Worm (Caenorhabditis elegans) whole organism, L2 larva: ENCODE measurements around the gene pigt-1.
A peak's percentile ranks its signal among the peaks of the same experiment; 100 is the strongest.

ENCODE experiments used
- C34F6.9 ChIP-seq: fragments of 150-350 bp; optimal IDR thresholded peaks from 2 replicates; lab custom pipeline; 2014; ENCODE audit warnings: missing biosample characterization, missing genetic modification characterization
- F13H6.1 ChIP-seq: sonication (generic microtip); optimal IDR thresholded peaks from 2 replicates; lab custom pipeline; 2016; ENCODE audit warnings: missing genetic modification characterization, missing compliant biosample characterization
- Y55F3AM.14 ChIP-seq: fragments of 200-800 bp; sonication (Bioruptor generic); optimal IDR thresholded peaks from 2 replicates; lab custom pipeline; 2018; ENCODE audit warnings: mild to moderate bottlenecking, missing genetic modification characterization, missing compliant biosample characterization
- ZK546.5 ChIP-seq: sonication (generic microtip); optimal IDR thresholded peaks from 2 replicates; lab custom pipeline; 2017; ENCODE audit warnings: missing biosample characterization, missing genetic modification characterization
- alr-1 ChIP-seq: fragments of 150-350 bp; optimal IDR thresholded peaks from 2 replicates; lab custom pipeline; 2014; ENCODE audit warnings: missing biosample characterization, missing genetic modification characterization
- aly-2 ChIP-seq: fragments of 150-350 bp; optimal IDR thresholded peaks from 2 replicates; lab custom pipeline; 2014; ENCODE audit warnings: missing biosample characterization, missing genetic modification characterization
- blmp-1 ChIP-seq: sonication (generic microtip); optimal IDR thresholded peaks from 2 replicates; lab custom pipeline; 2017; ENCODE audit warnings: missing genetic modification characterization, mild to moderate bottlenecking, missing compliant biosample characterization, antibody characterized with exemption, moderate library complexity; ENCODE audit not compliant: insufficient read depth
- ceh-16 ChIP-seq: fragments of 150-350 bp; optimal IDR thresholded peaks from 2 replicates; lab custom pipeline; 2014; ENCODE audit warnings: missing biosample characterization, missing genetic modification characterization
- ceh-82 ChIP-seq: fragments of 150-350 bp; optimal IDR thresholded peaks from 2 replicates; lab custom pipeline; 2014; ENCODE audit warnings: missing biosample characterization, missing genetic modification characterization
- crh-2 ChIP-seq: sonication (generic microtip); optimal IDR thresholded peaks from 2 replicates; lab custom pipeline; 2017; ENCODE audit warnings: missing biosample characterization, missing genetic modification characterization
- dmd-4 ChIP-seq: sonication (generic microtip); optimal IDR thresholded peaks from 2 replicates; lab custom pipeline; 2017; ENCODE audit warnings: missing biosample characterization, missing genetic modification characterization
- egl-27 ChIP-seq: sonication (generic microtip); optimal IDR thresholded peaks from 3 replicates; lab custom pipeline; 2017; ENCODE audit warnings: missing biosample characterization, missing genetic modification reagents, missing genetic modification characterization
- fos-1 ChIP-seq: fragments of 150-350 bp; optimal IDR thresholded peaks from 2 replicates; lab custom pipeline; 2014; ENCODE audit warnings: missing biosample characterization, missing genetic modification characterization
- gmeb-1 ChIP-seq: fragments of 150-350 bp; optimal IDR thresholded peaks from 2 replicates; lab custom pipeline; 2014; ENCODE audit warnings: missing biosample characterization, missing genetic modification characterization
- lin-13 ChIP-seq: fragments of 150-350 bp; optimal IDR thresholded peaks from 2 replicates; lab custom pipeline; 2014; ENCODE audit warnings: missing biosample characterization, missing genetic modification reagents, missing genetic modification characterization
- lsy-2 ChIP-seq, 2 experiments: fragments of 150-350 bp in 1 of 2; sonication (generic microtip) in 1 of 2; optimal IDR thresholded peaks; 2 replicates each; lab custom pipeline; 2014 to 2017; ENCODE audit warnings: missing biosample characterization in 2 of 2, missing genetic modification characterization in 2 of 2
- mab-5 ChIP-seq: fragments of 150-350 bp; optimal IDR thresholded peaks from 2 replicates; lab custom pipeline; 2014; ENCODE audit warnings: missing biosample characterization, missing genetic modification characterization
- mdl-1 ChIP-seq, 2 experiments: fragments of 150-350 bp in 1 of 2; sonication (generic microtip) in 1 of 2; optimal IDR thresholded peaks; 2 replicates each; lab custom pipeline; 2017; ENCODE audit warnings: missing biosample characterization in 2 of 2, missing genetic modification characterization in 2 of 2
- nhr-10 ChIP-seq: sonication (generic microtip); optimal IDR thresholded peaks from 2 replicates; lab custom pipeline; 2017; ENCODE audit warnings: missing biosample characterization, missing genetic modification characterization
- nhr-12 ChIP-seq: fragments of 150-350 bp; optimal IDR thresholded peaks from 2 replicates; lab custom pipeline; 2014; ENCODE audit warnings: missing biosample characterization, missing genetic modification characterization
- nhr-129 ChIP-seq: fragments of 150-350 bp; optimal IDR thresholded peaks from 2 replicates; lab custom pipeline; 2014; ENCODE audit warnings: missing biosample characterization, missing genetic modification characterization
- nhr-21 ChIP-seq: fragments of 150-350 bp; optimal IDR thresholded peaks from 2 replicates; lab custom pipeline; 2014; ENCODE audit warnings: missing biosample characterization, missing genetic modification characterization
- nhr-23 ChIP-seq: fragments of 150-350 bp; optimal IDR thresholded peaks from 2 replicates; lab custom pipeline; 2014; ENCODE audit warnings: missing biosample characterization, missing genetic modification reagents, missing genetic modification characterization
- nhr-237 ChIP-seq: fragments of 150-350 bp; optimal IDR thresholded peaks from 2 replicates; lab custom pipeline; 2014; ENCODE audit warnings: missing biosample characterization, missing genetic modification characterization
- nhr-25 ChIP-seq: fragments of 150-350 bp; sonication (generic microtip); optimal IDR thresholded peaks from 3 replicates; lab custom pipeline; 2014; ENCODE audit warnings: missing biosample characterization, missing genetic modification characterization
- nhr-6 ChIP-seq: fragments of 150-350 bp; optimal IDR thresholded peaks from 2 replicates; lab custom pipeline; 2014; ENCODE audit warnings: missing biosample characterization, missing genetic modification characterization
- peb-1 ChIP-seq: fragments of 150-350 bp; optimal IDR thresholded peaks from 2 replicates; lab custom pipeline; 2014; ENCODE audit warnings: missing biosample characterization, missing genetic modification characterization
- sem-4 ChIP-seq: fragments of 150-350 bp; optimal IDR thresholded peaks from 2 replicates; lab custom pipeline; 2014; ENCODE audit warnings: missing biosample characterization, missing genetic modification reagents, missing genetic modification characterization
- skn-1 ChIP-seq: sonication (generic microtip); optimal IDR thresholded peaks from 2 replicates; lab custom pipeline; 2017; ENCODE audit warnings: missing biosample characterization, missing genetic modification characterization
- sma-3 ChIP-seq: sonication (generic microtip); optimal IDR thresholded peaks from 2 replicates; lab custom pipeline; 2016; ENCODE audit warnings: missing genetic modification reagents, missing genetic modification characterization, missing compliant biosample characterization
- sma-9 ChIP-seq, 2 experiments: fragments of 150-350 bp in 1 of 2; sonication (generic microtip) in 1 of 2; optimal IDR thresholded peaks; 2 replicates each; lab custom pipeline; 2014 to 2016; ENCODE audit warnings: missing genetic modification characterization in 2 of 2, mild to moderate bottlenecking in 1 of 2, missing biosample characterization in 1 of 2, missing compliant biosample characterization in 1 of 2, missing genetic modification reagents in 1 of 2, moderate library complexity in 1 of 2
- snpc-4 ChIP-seq: fragments of 150-350 bp; optimal IDR thresholded peaks from 2 replicates; lab custom pipeline; 2014; ENCODE audit warnings: missing biosample characterization, missing genetic modification characterization
- unc-39 ChIP-seq: fragments of 150-350 bp; optimal IDR thresholded peaks from 2 replicates; lab custom pipeline; 2014; ENCODE audit warnings: missing biosample characterization, missing genetic modification characterization
- unc-55 ChIP-seq: fragments of 150-350 bp; sonication (generic microtip); optimal IDR thresholded peaks from 3 replicates; lab custom pipeline; 2014; ENCODE audit warnings: missing biosample characterization, missing genetic modification reagents, missing genetic modification characterization
- unc-62 ChIP-seq: fragments of 150-350 bp; optimal IDR thresholded peaks from 2 replicates; lab custom pipeline; 2014; ENCODE audit warnings: missing biosample characterization, missing genetic modification reagents, missing genetic modification characterization
- zag-1 ChIP-seq: fragments of 150-350 bp; optimal IDR thresholded peaks from 2 replicates; lab custom pipeline; 2014; ENCODE audit warnings: missing biosample characterization, missing genetic modification characterization
- ztf-11 ChIP-seq: sonication (generic microtip); optimal IDR thresholded peaks from 2 replicates; lab custom pipeline; 2017; ENCODE audit warnings: missing biosample characterization, missing genetic modification characterization
- ztf-4 ChIP-seq: fragments of 150-350 bp; optimal IDR thresholded peaks from 2 replicates; lab custom pipeline; 2014; ENCODE audit warnings: missing biosample characterization, missing genetic modification characterization

pigt-1 gene

ce11 chrV:10961448-10961870 lies 2.8 kb upstream of the pigt-1 start:
- TF ChIP-seq lsy-2 (tag; optimal IDR thresholded peaks at IDR 0.05; lab: Kevin White, UChicago) (peak in 1 of 2 experiments; percentile 80), sem-4 (tag; lab: Kevin White, UChicago) (peak; percentile 74), zag-1 (tag; lab: Kevin White, UChicago) (peak; percentile 6), egl-27 (tag; lab: Kevin White, UChicago) (peak; percentile 31), unc-55 (peak; percentile 85), C34F6.9 (tag; lab: Kevin White, UChicago) (peak; percentile 84), sma-3 (no peak), snpc-4 (tag; lab: Kevin White, UChicago) (peak; percentile 11), mdl-1 (tag; optimal IDR thresholded peaks at IDR 0.05; lab: Kevin White, UChicago) (peak in 1 of 2 experiments; percentile 55), ceh-82 (tag; lab: Kevin White, UChicago) (no peak), fos-1 (tag; lab: Kevin White, UChicago) (peak; percentile 32), mab-5 (peak; percentile 50), nhr-23 (no peak), blmp-1 (peak; percentile 74), peb-1 (tag; lab: Kevin White, UChicago) (no peak), Y55F3AM.14 (GFP tag; lab: Kevin White, UChicago) (peak; percentile 75), crh-2 (tag; lab: Kevin White, UChicago) (peak; percentile 75), nhr-6 (peak; percentile 63), ztf-11 (tag; lab: Kevin White, UChicago) (no peak), ztf-4 (tag; lab: Kevin White, UChicago) (peak; percentile 52), F13H6.1 (tag; lab: Kevin White, UChicago) (peak; percentile 90), sma-9 (GFP tag; optimal IDR thresholded peaks at IDR 0.05; lab: Kevin White, UChicago) (peak; percentile 88), sma-9 (tag; optimal IDR thresholded peaks at IDR 0.05; lab: Kevin White, UChicago) (no peak), nhr-129 (tag; lab: Kevin White, UChicago) (peak; percentile 85), skn-1 (tag; lab: Kevin White, UChicago) (no peak), lin-13 (GFP tag; lab: Kevin White, UChicago) (peak; percentile 43), nhr-21 (tag; lab: Kevin White, UChicago) (no peak)

- TF ChIP-seq sma-9 (GFP tag; optimal IDR thresholded peaks at IDR 0.05; lab: Kevin White, UChicago): peak; percentile 42
- no peak for TF ChIP-seq sma-9 (tag; optimal IDR thresholded peaks at IDR 0.05; lab: Kevin White, UChicago)
- TF ChIP-seq skn-1 (tag; lab: Kevin White, UChicago): no peak
- TF ChIP-seq crh-2 (tag; lab: Kevin White, UChicago): peak; percentile 27
- TF ChIP-seq fos-1 (tag; lab: Kevin White, UChicago): peak; percentile 68
- no peak for TF ChIP-seq unc-39 (tag; lab: Kevin White, UChicago)
- no peak for TF ChIP-seq alr-1 (tag; lab: Kevin White, UChicago)
- TF ChIP-seq nhr-129 (tag; lab: Kevin White, UChicago): peak; percentile 18
- no peak for TF ChIP-seq nhr-10 (tag; lab: Kevin White, UChicago)
These were observed 1.9 kb upstream of the pigt-1 start, which contains the start of gene vps-36 for ce11 chrV:10960544-10960943. Gene vps-36 (minus strand): TSS chrV:10960669.

ce11 chrV:10955681-10956476 lies 2.7 kb downstream of the pigt-1 start, which contains the start of gene F17C11.13:
Gene F17C11.13 (plus strand): TSS chrV:10955923.
- TF ChIP-seq C34F6.9 (tag; lab: Kevin White, UChicago): no peak
- TF ChIP-seq fos-1 (tag; lab: Kevin White, UChicago): peak; percentile 14
- TF ChIP-seq, all 48 proteins: peak for 1

- peak; percentile 2 for TF ChIP-seq fos-1 (tag; lab: Kevin White, UChicago)
- TF ChIP-seq nhr-25 (tag; lab: Kevin White, UChicago): no peak
- TF ChIP-seq unc-62 (GFP tag; lab: Kevin White, UChicago): no peak
- TF ChIP-seq, all 48 proteins: peak for 1
These were observed 3.8 kb downstream of the pigt-1 start, which contains the start of gene F17C11.6 for ce11 chrV:10954832-10955231. Gene F17C11.6 (plus strand): TSS chrV:10955121.

- TF ChIP-seq ZK546.5 (tag; lab: Kevin White, UChicago) (no peak), ceh-16 (no peak), nhr-23 (no peak), blmp-1 (no peak), zag-1 (tag; lab: Kevin White, UChicago) (no peak), sma-3 (no peak), ceh-82 (tag; lab: Kevin White, UChicago) (no peak), nhr-12 (no peak), gmeb-1 (tag; lab: Kevin White, UChicago) (no peak), snpc-4 (tag; lab: Kevin White, UChicago) (no peak), aly-2 (tag; lab: Kevin White, UChicago) (no peak), nhr-21 (tag; lab: Kevin White, UChicago) (no peak), nhr-10 (tag; lab: Kevin White, UChicago) (no peak), alr-1 (tag; lab: Kevin White, UChicago) (no peak), nhr-237 (no peak), dmd-4 (no peak), lsy-2 (tag; optimal IDR thresholded peaks at IDR 0.05; lab: Kevin White, UChicago) (no peak)
These were observed 4.3 kb downstream of the pigt-1 start, which contains the start of gene clec-221 for ce11 chrV:10954334-10954733. Gene clec-221 (minus strand): TSS chrV:10954434.
